Fruit fly (Drosophila melanogaster): Measurements from ENCODE around the gene Saf6.

Gene Saf6

DNA sequence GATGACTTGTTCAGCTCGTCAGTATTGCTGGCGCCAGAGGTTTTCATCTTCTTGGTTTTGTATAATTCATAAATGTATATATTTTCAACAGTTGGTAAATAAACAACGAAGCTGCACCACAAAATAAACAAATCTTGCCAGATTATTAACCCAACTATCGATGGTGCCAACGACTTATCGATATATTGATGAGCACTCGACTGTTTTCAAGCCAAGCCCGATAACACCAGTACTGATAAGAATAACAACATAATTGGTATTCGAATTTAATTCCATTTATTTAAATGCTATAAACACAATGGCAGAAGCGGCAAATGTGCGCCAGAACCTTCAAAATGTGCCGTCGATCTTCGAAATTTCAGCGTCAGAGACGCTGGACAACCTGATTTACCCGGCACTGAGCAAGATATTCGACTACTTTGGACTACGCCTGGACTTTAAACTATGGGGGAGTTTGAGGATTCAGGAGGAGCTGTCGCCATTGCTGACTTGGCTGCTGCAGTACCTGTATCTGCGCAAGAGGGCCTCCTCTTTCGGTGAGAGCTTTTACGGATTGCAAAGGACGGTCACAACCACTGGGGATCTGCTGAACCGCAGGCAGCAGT is at the start of gene Saf6, which contains the start of gene Pex12 (continued):
- no peak for TF ChIP-seq CG17802 (tag; optimal IDR thresholded peaks at IDR 0.05)
- TF ChIP-seq CG6683 (GFP tag; optimal IDR thresholded peaks at IDR 0.05) = no peak
- peak; percentile 12 for TF ChIP-seq CG12659 (GFP tag; optimal IDR thresholded peaks at IDR 0.05)
- no peak for TF ChIP-seq Gsc (GFP tag; IDR thresholded peaks at IDR 0.05)
- TF ChIP-seq HmgD (GFP tag; optimal IDR thresholded peaks at IDR 0.05) = no peak
- TF ChIP-seq nerfin-2 (GFP tag; IDR thresholded peaks at IDR 0.05; ENCODE audit: partially characterized antibody) = peak; percentile 79
- TF ChIP-seq Med (GFP tag) = peak; percentile 75
- no peak for TF ChIP-seq CG1529 (GFP tag; optimal IDR thresholded peaks at IDR 0.05)
- TF ChIP-seq HLH4C (GFP tag; IDR thresholded peaks at IDR 0.05; ENCODE audit: partially characterized antibody) = peak; percentile 80
- TF ChIP-seq CG11093 (GFP tag; IDR thresholded peaks at IDR 0.05) = no peak
- TF ChIP-seq vvl (GFP tag; IDR thresholded peaks at IDR 0.05) = no peak; the same call in 1 of the 2 replicates
- no peak for TF ChIP-seq Ssrp (tag; optimal IDR thresholded peaks at IDR 0.05)
- TF ChIP-seq CG15269 (tag; optimal IDR thresholded peaks at IDR 0.05) = no peak
- TF ChIP-seq ssp (GFP tag; IDR thresholded peaks at IDR 0.05) = no peak
- no peak for TF ChIP-seq tin (GFP tag; optimal IDR thresholded peaks at IDR 0.05)
- TF ChIP-seq Pdp1 (GFP tag; optimal IDR thresholded peaks at IDR 0.05) = peak in 1 of 2 experiments; percentile 21
- TF ChIP-seq Trl (optimal IDR thresholded peaks at IDR 0.05) = no peak
- no peak for TF ChIP-seq Trl (GFP tag; optimal IDR thresholded peaks at IDR 0.05)
- no peak for TF ChIP-seq CG12391 (tag; optimal IDR thresholded peaks at IDR 0.05)
- TF ChIP-seq dan (GFP tag; IDR thresholded peaks at IDR 0.05) = no peak
- TF ChIP-seq CG6791 (GFP tag; IDR thresholded peaks at IDR 0.05; ENCODE audit: partially characterized antibody) = peak; percentile 81
- no peak for TF ChIP-seq CG10147 (GFP tag; optimal IDR thresholded peaks at IDR 0.05)
- TF ChIP-seq lmd (GFP tag; IDR thresholded peaks at IDR 0.05) = no peak
- TF ChIP-seq CG3065 (GFP tag; optimal IDR thresholded peaks at IDR 0.05) = no peak
- no peak for TF ChIP-seq CG9437 (GFP tag; optimal IDR thresholded peaks at IDR 0.05)
- no peak for TF ChIP-seq Adf1 (GFP tag; IDR thresholded peaks at IDR 0.05)
- no peak for TF ChIP-seq grau (tag; optimal IDR thresholded peaks at IDR 0.05)
- no peak for TF ChIP-seq crp (GFP tag; optimal IDR thresholded peaks at IDR 0.05)
- no peak for TF ChIP-seq CG9727 (GFP tag; optimal IDR thresholded peaks at IDR 0.05)
- TF ChIP-seq fd3F (GFP tag; optimal IDR thresholded peaks at IDR 0.05) = no peak
- TF ChIP-seq jing (GFP tag; optimal IDR thresholded peaks at IDR 0.05) = no peak
- peak; percentile 65 for TF ChIP-seq CG2116 (GFP tag; optimal IDR thresholded peaks at IDR 0.05)
- no peak for TF ChIP-seq Abd-B (GFP tag; optimal IDR thresholded peaks at IDR 0.05)
- peak; percentile 65 for TF ChIP-seq nom (GFP tag; optimal IDR thresholded peaks at IDR 0.05)
- peak; percentile 6; the same call in 1 of the 2 replicates for TF ChIP-seq Xrp1 (GFP tag; IDR thresholded peaks at IDR 0.05)
- TF ChIP-seq Nf-YA (GFP tag; IDR thresholded peaks at IDR 0.05) = no peak
- no peak for TF ChIP-seq Hr78 (GFP tag; optimal IDR thresholded peaks at IDR 0.05)
- TF ChIP-seq Hr3 (GFP tag; optimal IDR thresholded peaks at IDR 0.05) = no peak
- no peak for TF ChIP-seq schlank (tag; optimal IDR thresholded peaks at IDR 0.05)
- TF ChIP-seq CG8281 (tag; optimal IDR thresholded peaks at IDR 0.05) = no peak
- peak; percentile 84 for TF ChIP-seq unc-4 (GFP tag; IDR thresholded peaks at IDR 0.05; ENCODE audit: partially characterized antibody)
- TF ChIP-seq CG42726 (GFP tag; IDR thresholded peaks at IDR 0.05; ENCODE audit: partially characterized antibody) = peak; percentile 14; the same call in 1 of the 2 replicates
- no peak for TF ChIP-seq E2f1 (GFP tag; IDR thresholded peaks at IDR 0.05)
- no peak for TF ChIP-seq bab2 (GFP tag; optimal IDR thresholded peaks at IDR 0.05)
- no peak for TF ChIP-seq oc (tag; optimal IDR thresholded peaks at IDR 0.05)
- peak; percentile 48 for TF ChIP-seq D (optimal IDR thresholded peaks at IDR 0.05)
- TF ChIP-seq D (GFP tag; optimal IDR thresholded peaks at IDR 0.05) = no peak
- no peak for TF ChIP-seq klu (GFP tag; IDR thresholded peaks at IDR 0.05)
- no peak for TF ChIP-seq CG11456 (GFP tag; IDR thresholded peaks at IDR 0.05)
- no peak for TF ChIP-seq CG12071 (GFP tag; optimal IDR thresholded peaks at IDR 0.05)
